Fruit fly (Drosophila melanogaster) whole organism, embryonic: ENCODE results near the gene Actn.

Experiments used
- Adf1 ChIP-seq: fragments of 200-800 bp; sonication (Bioruptor generic); IDR thresholded peaks from 2 replicates; pipeline ENCODE4 v1.3.6; 2022; ENCODE audit warnings: missing biosample characterization, missing genetic modification characterization
- Atf3 ChIP-seq: fragments of 200-800 bp; sonication (Bioruptor generic); optimal IDR thresholded peaks from 3 replicates; lab custom pipeline; 2016; ENCODE audit warnings: missing biosample characterization, missing genetic modification characterization
- Blimp-1 ChIP-seq: fragments of 200-800 bp; sonication (Bioruptor generic); optimal IDR thresholded peaks from 3 replicates; lab custom pipeline; 2018; ENCODE audit warnings: missing biosample characterization, missing genetic modification characterization, mild to moderate bottlenecking, moderate library complexity, missing genetic modification reagents
- CG11696 ChIP-seq: fragments of 200-800 bp; sonication (Bioruptor generic); IDR thresholded peaks from 2 replicates; pipeline ENCODE4 v1.3.6; 2022; ENCODE audit warnings: missing biosample characterization, missing genetic modification characterization
- CG12071 ChIP-seq: fragments of 200-800 bp; sonication (Bioruptor generic); optimal IDR thresholded peaks from 3 replicates; lab custom pipeline; 2018; ENCODE audit warnings: missing biosample characterization, mild to moderate bottlenecking, missing genetic modification characterization
- CG12942 ChIP-seq: fragments of 200-800 bp; sonication (Bioruptor generic); optimal IDR thresholded peaks from 3 replicates; lab custom pipeline; 2016; ENCODE audit warnings: missing biosample characterization, missing genetic modification characterization
- CG15601 ChIP-seq: fragments of 200-800 bp; sonication (Bioruptor generic); optimal IDR thresholded peaks from 3 replicates; lab custom pipeline; 2019; ENCODE audit warnings: missing biosample characterization, mild to moderate bottlenecking, missing genetic modification characterization, moderate library complexity
- CG1647 ChIP-seq: fragments of 200-800 bp; sonication (Bioruptor generic); optimal IDR thresholded peaks from 3 replicates; lab custom pipeline; 2016; ENCODE audit warnings: missing biosample characterization, missing genetic modification characterization
- CG16779 ChIP-seq: fragments of 200-800 bp; sonication (Bioruptor generic); IDR thresholded peaks from 2 replicates; pipeline ENCODE4 v1.3.6; 2022; ENCODE audit warnings: missing biosample characterization, missing genetic modification characterization
- CG18619 ChIP-seq: fragments of 200-800 bp; sonication (Bioruptor generic); optimal IDR thresholded peaks from 3 replicates; lab custom pipeline; 2017; ENCODE audit warnings: missing biosample characterization, mild to moderate bottlenecking, missing genetic modification characterization
- CG2875 ChIP-seq: fragments of 200-800 bp; sonication (Bioruptor generic); optimal IDR thresholded peaks from 2 replicates; lab custom pipeline; 2017; ENCODE audit warnings: missing biosample characterization, mild to moderate bottlenecking, missing genetic modification characterization, missing genetic modification reagents
- CG4360 ChIP-seq: fragments of 200-800 bp; sonication (Bioruptor generic); IDR thresholded peaks from 2 replicates; pipeline ENCODE4 v1.3.6; 2022; ENCODE audit warnings: missing biosample characterization, missing genetic modification characterization
- CG4617 ChIP-seq: fragments of 200-800 bp; sonication (Bioruptor generic); optimal IDR thresholded peaks from 3 replicates; lab custom pipeline; 2016; ENCODE audit warnings: missing biosample characterization, missing genetic modification characterization, borderline replicate concordance
- CG6689 ChIP-seq: fragments of 200-800 bp; sonication (Bioruptor generic); IDR thresholded peaks from 2 replicates; pipeline ENCODE4 v1.3.6; 2022; ENCODE audit warnings: missing biosample characterization, missing genetic modification characterization
- CG6791 ChIP-seq: fragments of 200-800 bp; sonication (Bioruptor generic); IDR thresholded peaks from 3 replicates; pipeline ENCODE4 v1.3.6; 2022; ENCODE audit warnings: missing biosample characterization, missing genetic modification characterization; ENCODE audit not compliant: partially characterized antibody
- CG8478 ChIP-seq: fragments of >200 bp; optimal IDR thresholded peaks from 2 replicates; lab custom pipeline; 2018
- Deaf1 ChIP-seq: fragments of 200-800 bp; optimal IDR thresholded peaks from 3 replicates; lab custom pipeline; 2019; ENCODE audit warnings: missing biosample characterization, mild to moderate bottlenecking, missing genetic modification characterization, moderate library complexity
- Ets65A ChIP-seq: fragments of 200-800 bp; sonication (Bioruptor generic); peaks from one replicate; lab custom pipeline; 2016; ENCODE audit warnings: missing biosample characterization, missing genetic modification characterization
- Hr3 ChIP-seq: fragments of 200-800 bp; sonication (Bioruptor generic); optimal IDR thresholded peaks from 3 replicates; lab custom pipeline; 2016; ENCODE audit warnings: missing biosample characterization, missing genetic modification characterization
- Hr39 ChIP-seq: fragments of >200 bp; optimal IDR thresholded peaks from 2 replicates; lab custom pipeline; 2017
- Med ChIP-seq: fragments of 200-800 bp; sonication (Bioruptor generic); peaks from one replicate; lab custom pipeline; 2016; ENCODE audit warnings: missing biosample characterization, missing genetic modification characterization, mild to moderate bottlenecking, inconsistent platforms, moderate library complexity
- Myb ChIP-seq: fragments of 200-800 bp; sonication (Bioruptor generic); optimal IDR thresholded peaks from 2 replicates; lab custom pipeline; 2016; ENCODE audit warnings: missing biosample characterization, missing genetic modification characterization
- Nf-YA ChIP-seq: fragments of 200-800 bp; sonication (Bioruptor generic); IDR thresholded peaks from 2 replicates; pipeline ENCODE4 v1.3.6; 2022; ENCODE audit warnings: missing biosample characterization, missing genetic modification characterization
- Nf-YB ChIP-seq: fragments of 200-800 bp; sonication (Bioruptor generic); optimal IDR thresholded peaks from 3 replicates; lab custom pipeline; 2019; ENCODE audit warnings: missing biosample characterization, mild to moderate bottlenecking, missing genetic modification characterization, moderate library complexity
- Nf-YC ChIP-seq: fragments of 200-800 bp; optimal IDR thresholded peaks from 3 replicates; lab custom pipeline; 2019; ENCODE audit warnings: missing biosample characterization, mild to moderate bottlenecking, missing genetic modification characterization, moderate library complexity
- Oaz ChIP-seq: fragments of 200-800 bp; sonication (Bioruptor generic); IDR thresholded peaks from 2 replicates; pipeline ENCODE4 v1.3.6; 2022; ENCODE audit warnings: missing biosample characterization, missing genetic modification characterization
- Trl ChIP-seq, 3 experiments: fragments of >200 bp in 2 of 3; fragments of 200-800 bp in 1 of 3; sonication (Bioruptor generic) in 1 of 3; optimal IDR thresholded peaks; 2 replicates in 1 of 3; 3 replicates in 2 of 3; lab custom pipeline; 2016 to 2017; ENCODE audit warnings: missing biosample characterization in 1 of 3, missing genetic modification characterization in 1 of 3
- bab2 ChIP-seq: fragments of 200-800 bp; sonication (Bioruptor generic); optimal IDR thresholded peaks from 2 replicates; lab custom pipeline; 2016; ENCODE audit warnings: missing biosample characterization, missing genetic modification characterization
- btn ChIP-seq: fragments of 200-800 bp; sonication (Bioruptor generic); optimal IDR thresholded peaks from 2 replicates; lab custom pipeline; 2016; ENCODE audit warnings: missing biosample characterization, missing genetic modification characterization
- cg ChIP-seq: fragments of 200-800 bp; sonication (Bioruptor generic); optimal IDR thresholded peaks from 3 replicates; lab custom pipeline; 2019; ENCODE audit warnings: missing biosample characterization, mild to moderate bottlenecking, missing genetic modification characterization, moderate library complexity
- chinmo ChIP-seq: fragments of 200-800 bp; sonication (Bioruptor generic); IDR thresholded peaks from 4 replicates; pipeline ENCODE4 v1.3.6; 2022; ENCODE audit warnings: missing biosample characterization, missing genetic modification characterization; ENCODE audit not compliant: partially characterized antibody
- crol ChIP-seq: fragments of 200-800 bp; sonication (Bioruptor generic); IDR thresholded peaks from 2 replicates; pipeline ENCODE4 v1.3.6; 2022; ENCODE audit warnings: missing biosample characterization, missing genetic modification characterization
- cwo ChIP-seq: fragments of 200-800 bp; sonication (Bioruptor generic); optimal IDR thresholded peaks from 3 replicates; lab custom pipeline; 2017; ENCODE audit warnings: missing biosample characterization, missing genetic modification characterization, mild to moderate bottlenecking, moderate library complexity, missing genetic modification reagents
- dati ChIP-seq: fragments of 200-800 bp; sonication (Bioruptor generic); IDR thresholded peaks from 2 replicates; pipeline ENCODE4 v1.3.6; 2022; ENCODE audit warnings: missing biosample characterization, missing genetic modification characterization
- emc ChIP-seq: fragments of 200-800 bp; sonication (Bioruptor generic); optimal IDR thresholded peaks from 2 replicates; lab custom pipeline; 2016; ENCODE audit warnings: missing biosample characterization, missing genetic modification characterization
- ewg ChIP-seq: fragments of 200-800 bp; sonication (Bioruptor generic); optimal IDR thresholded peaks from 3 replicates; lab custom pipeline; 2017; ENCODE audit warnings: mild to moderate bottlenecking, missing biosample characterization, missing genetic modification reagents, missing genetic modification characterization
- ftz-f1 ChIP-seq: fragments of 200-800 bp; sonication (Bioruptor generic); optimal IDR thresholded peaks from 2 replicates; lab custom pipeline; 2016; ENCODE audit warnings: missing biosample characterization, missing genetic modification characterization
- grn ChIP-seq: fragments of 200-800 bp; sonication (Bioruptor generic); optimal IDR thresholded peaks from 3 replicates; lab custom pipeline; 2017; ENCODE audit warnings: missing biosample characterization, missing genetic modification characterization
- gsb-n ChIP-seq: fragments of 200-800 bp; sonication (Bioruptor generic); optimal IDR thresholded peaks from 3 replicates; lab custom pipeline; 2018; ENCODE audit warnings: missing biosample characterization, mild to moderate bottlenecking, missing genetic modification characterization
- jigr1 ChIP-seq: fragments of 200-800 bp; sonication (Bioruptor generic); IDR thresholded peaks from 3 replicates; pipeline ENCODE4 v1.3.6; 2022; ENCODE audit warnings: missing biosample characterization, missing genetic modification characterization
- lab ChIP-seq: fragments of 200-800 bp; sonication (Bioruptor generic); optimal IDR thresholded peaks from 3 replicates; lab custom pipeline; 2017; ENCODE audit warnings: missing biosample characterization, missing genetic modification characterization, mild to moderate bottlenecking, moderate library complexity, missing genetic modification reagents
- nmo ChIP-seq: fragments of 200-800 bp; sonication (Bioruptor generic); optimal IDR thresholded peaks from 2 replicates; lab custom pipeline; 2018; ENCODE audit warnings: missing biosample characterization, mild to moderate bottlenecking, missing genetic modification characterization, moderate library complexity
- sima ChIP-seq: fragments of 200-800 bp; sonication (Bioruptor generic); optimal IDR thresholded peaks from 2 replicates; lab custom pipeline; 2016; ENCODE audit warnings: missing biosample characterization, missing genetic modification characterization
- sr ChIP-seq: fragments of 200-800 bp; sonication (Bioruptor generic); IDR thresholded peaks from 3 replicates; pipeline ENCODE4 v1.3.6; 2022; ENCODE audit warnings: missing biosample characterization, missing genetic modification characterization
- vfl ChIP-seq: fragments of 200-800 bp; sonication (Bioruptor generic); optimal IDR thresholded peaks from 2 replicates; lab custom pipeline; 2016; ENCODE audit warnings: missing biosample characterization, missing genetic modification characterization
- wdn ChIP-seq: fragments of 200-800 bp; sonication (Bioruptor generic); IDR thresholded peaks from 2 replicates; pipeline ENCODE4 v1.3.6; 2022; ENCODE audit warnings: missing biosample characterization, missing genetic modification characterization
- zen2 ChIP-seq: fragments of 200-800 bp; sonication (Bioruptor generic); IDR thresholded peaks from 3 replicates; pipeline ENCODE4 v1.3.6; 2022; ENCODE audit warnings: missing biosample characterization, missing genetic modification characterization; ENCODE audit not compliant: partially characterized antibody

Gene Actn

DNA sequence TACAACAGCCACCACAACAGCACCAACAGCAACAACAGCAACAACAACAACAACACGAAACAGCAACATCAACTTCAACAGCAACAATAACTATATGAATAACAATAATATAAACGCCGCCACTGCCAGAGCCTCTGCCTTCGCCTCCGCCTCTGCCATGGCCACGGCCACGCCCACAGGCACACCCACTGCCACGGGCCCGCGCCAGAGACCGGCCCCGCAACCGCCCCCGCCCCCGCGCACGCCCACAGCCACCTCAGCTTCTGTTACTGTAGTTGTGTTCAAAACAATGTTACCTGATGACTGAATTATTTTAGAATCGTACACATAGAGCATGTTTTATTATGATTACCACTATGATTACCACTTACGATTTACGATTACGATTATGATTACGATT, 38.0 kb downstream of the Actn start:
- TF ChIP-seq Hr39 (lab: Kevin White, UChicago) (peak; percentile 92), CG4360 (GFP tag; lab: Robert Waterston, UW) (peak; percentile 23; the same call in 1 of the 2 replicates), sr (peak; percentile 70; the same call in 2 of the 3 replicates), crol (GFP tag; lab: Robert Waterston, UW) (peak; percentile 49; the same call in 1 of the 2 replicates), CG6791 (GFP tag; lab: Robert Waterston, UW) (no peak)

- TF ChIP-seq Oaz (GFP tag; lab: Robert Waterston, UW), result no peak
- TF ChIP-seq Med (GFP tag; lab: Kevin White, UChicago), result peak; percentile 38
- TF ChIP-seq Ets65A (GFP tag; lab: Kevin White, UChicago), result peak; percentile 52
These were observed 41.1 kb downstream of the Actn start for dm6 chrX:2001057-2001456.

- no peak for TF ChIP-seq wdn
- TF ChIP-seq CG1647 (GFP tag; lab: Kevin White, UChicago), result no peak
- no peak for TF ChIP-seq ewg (GFP tag; lab: Kevin White, UChicago)
- peak; percentile 83; the same call in 3 of the 4 replicates for TF ChIP-seq chinmo (GFP tag; lab: Robert Waterston, UW)
- TF ChIP-seq CG12942 (GFP tag; lab: Kevin White, UChicago), result no peak
- TF ChIP-seq CG12071 (GFP tag; lab: Kevin White, UChicago), result no peak
- no peak for TF ChIP-seq gsb-n (tag; lab: Kevin White, UChicago)
- peak; percentile 29 for TF ChIP-seq ftz-f1 (GFP tag; lab: Kevin White, UChicago)
- peak; percentile 45 for TF ChIP-seq lab (GFP tag; lab: Kevin White, UChicago)
- TF ChIP-seq nmo (GFP tag; lab: Kevin White, UChicago), result no peak
- no peak for TF ChIP-seq bab2 (GFP tag; lab: Kevin White, UChicago)
- peak; percentile 59 for TF ChIP-seq grn (GFP tag; lab: Kevin White, UChicago)
- peak; percentile 44 for TF ChIP-seq Nf-YB (GFP tag; lab: Kevin White, UChicago)
- TF ChIP-seq Nf-YA, result peak; percentile 17; the same call in 1 of the 2 replicates
- TF ChIP-seq cwo (GFP tag; lab: Kevin White, UChicago), result peak; percentile 48
- TF ChIP-seq Deaf1 (tag; lab: Kevin White, UChicago), result peak; percentile 98
- peak; percentile 73 for TF ChIP-seq Med (GFP tag; lab: Kevin White, UChicago)
- TF ChIP-seq Myb, result no peak
- no peak for TF ChIP-seq sima (GFP tag; lab: Kevin White, UChicago)
- TF ChIP-seq CG4617 (GFP tag; lab: Kevin White, UChicago), result no peak
- TF ChIP-seq jigr1, result no peak
- no peak for TF ChIP-seq btn (GFP tag; lab: Kevin White, UChicago)
- TF ChIP-seq CG6689, result no peak; the same call in 1 of the 2 replicates
- peak; percentile 96 for TF ChIP-seq crol (GFP tag; lab: Robert Waterston, UW)
- peak; percentile 76 for TF ChIP-seq Adf1 (GFP tag; lab: Robert Waterston, UW)
- TF ChIP-seq Blimp-1 (GFP tag; lab: Kevin White, UChicago), result peak; percentile 90
- peak; percentile 58 for TF ChIP-seq Nf-YC (tag; lab: Kevin White, UChicago)
- peak; percentile 89 for TF ChIP-seq cg
- TF ChIP-seq vfl (GFP tag; lab: Kevin White, UChicago), result no peak
- peak; percentile 61 for TF ChIP-seq CG8478 (lab: Kevin White, UChicago)
- TF ChIP-seq CG18619, result no peak
- no peak for TF ChIP-seq emc
- no peak for TF ChIP-seq CG15601 (tag; lab: Kevin White, UChicago)
- peak; percentile 92 for TF ChIP-seq Hr39 (lab: Kevin White, UChicago)
- TF ChIP-seq Atf3 (GFP tag; lab: Kevin White, UChicago), result no peak
- TF ChIP-seq dati (GFP tag; lab: Robert Waterston, UW), result no peak
- peak; percentile 23 to 69 for TF ChIP-seq Trl (optimal IDR thresholded peaks at IDR 0.05; lab: Kevin White, UChicago)
- no peak for TF ChIP-seq Trl (GFP tag; optimal IDR thresholded peaks at IDR 0.05; lab: Kevin White, UChicago)
- peak; percentile 22 for TF ChIP-seq Hr3 (GFP tag; lab: Kevin White, UChicago)
- TF ChIP-seq CG16779, result no peak
- peak; percentile 10 for TF ChIP-seq Ets65A (GFP tag; lab: Kevin White, UChicago)
- TF ChIP-seq CG11696 (GFP tag; lab: Robert Waterston, UW), result no peak
- no peak for TF ChIP-seq CG2875 (GFP tag; lab: Kevin White, UChicago)
- 0 out of 3 replicates have a peak, but pooled peaks have one; percentile 37 for TF ChIP-seq zen2 (GFP tag; lab: Robert Waterston, UW)
These were observed 46.5 kb downstream of the Actn start for dm6 chrX:1995653-1996052.
